Worm (Caenorhabditis elegans) whole organism, L4/young adult: ENCODE results near the gene R11E3.2.

Experiments
- W03F9.2 ChIP-seq: fragments of 150-350 bp; optimal IDR thresholded peaks from 2 replicates; lab custom pipeline; 2014; ENCODE audit warnings: missing biosample characterization, missing genetic modification characterization
- him-1 ChIP-seq: sonication (generic microtip); optimal IDR thresholded peaks from 2 replicates; lab custom pipeline; 2016; ENCODE audit warnings: missing genotype, missing genetic modification reagents, missing genetic modification characterization, missing compliant biosample characterization

- TF ChIP-seq W03F9.2 (no peak), him-1 (tag; lab: Kevin White, UChicago) (no peak)
Measured at ce11 chrIV:4742480-4742879, 29.4 kb upstream of the R11E3.2 start.
